Worm (Caenorhabditis elegans) whole organism, L1 larva: Measurements from ENCODE around the gene cwp-1.

Experiments
- C04F5.9 ChIP-seq: sonication (generic microtip); optimal IDR thresholded peaks from 2 replicates; lab custom pipeline; 2016; ENCODE audit warnings: missing genetic modification characterization, missing compliant biosample characterization
- C34B4.2 ChIP-seq: sonication (generic microtip); optimal IDR thresholded peaks from 2 replicates; lab custom pipeline; 2017; ENCODE audit warnings: mild to moderate bottlenecking, missing genetic modification characterization, missing compliant biosample characterization
- Y116A8C.19 ChIP-seq: sonication (generic microtip); optimal IDR thresholded peaks from 2 replicates; lab custom pipeline; 2016; ENCODE audit warnings: missing compliant biosample characterization, missing genetic modification characterization, borderline replicate concordance
- aha-1 ChIP-seq: fragments of 150-350 bp; optimal IDR thresholded peaks from 2 replicates; lab custom pipeline; 2014; ENCODE audit warnings: missing biosample characterization, missing genetic modification characterization
- alr-1 ChIP-seq: fragments of 200-800 bp; sonication (Bioruptor generic); optimal IDR thresholded peaks from 2 replicates; lab custom pipeline; 2018; ENCODE audit warnings: borderline replicate concordance, mild to moderate bottlenecking, missing genetic modification characterization, missing compliant biosample characterization
- ceh-8 ChIP-seq: fragments of 200-800 bp; sonication (Bioruptor generic); optimal IDR thresholded peaks from 2 replicates; lab custom pipeline; 2018; ENCODE audit warnings: mild to moderate bottlenecking, missing genetic modification characterization, moderate library complexity, missing compliant biosample characterization
- ceh-82 ChIP-seq, 3 experiments: fragments of 150-350 bp in 1 of 3; sonication (generic microtip) in 2 of 3; optimal IDR thresholded peaks; 2 replicates each; lab custom pipeline; 2014 to 2017; ENCODE audit warnings: missing biosample characterization in 3 of 3, missing genetic modification characterization in 3 of 3
- ceh-88 ChIP-seq: fragments of 200-800 bp; sonication (Bioruptor generic); IDR thresholded peaks from 2 replicates; pipeline ENCODE4 v1.3.6; 2022; ENCODE audit warnings: missing genetic modification characterization, missing compliant biosample characterization
- ceh-90 ChIP-seq: sonication (generic microtip); optimal IDR thresholded peaks from 2 replicates; lab custom pipeline; 2016; ENCODE audit warnings: missing genetic modification characterization, missing compliant biosample characterization
- ces-1 ChIP-seq: fragments of 150-350 bp; optimal IDR thresholded peaks from 2 replicates; lab custom pipeline; 2014; ENCODE audit warnings: missing biosample characterization, missing genetic modification reagents, missing genetic modification characterization
- dsc-1 ChIP-seq: sonication (generic microtip); optimal IDR thresholded peaks from 2 replicates; lab custom pipeline; 2016; ENCODE audit warnings: mild to moderate bottlenecking, missing genetic modification characterization, missing compliant biosample characterization
- efl-3 ChIP-seq: fragments of 200-800 bp; sonication (Bioruptor generic); optimal IDR thresholded peaks from 2 replicates; lab custom pipeline; 2018; ENCODE audit warnings: mild to moderate bottlenecking, missing genetic modification characterization, missing compliant biosample characterization
- egl-13 ChIP-seq: sonication (generic microtip); optimal IDR thresholded peaks from 2 replicates; lab custom pipeline; 2016; ENCODE audit warnings: missing genotype, missing genetic modification reagents, missing genetic modification characterization, missing compliant biosample characterization
- egl-27 ChIP-seq, 2 experiments: fragments of 150-350 bp in 1 of 2; sonication (generic microtip); optimal IDR thresholded peaks; 3 replicates each; lab custom pipeline; 2017 to 2018; ENCODE audit warnings: missing biosample characterization in 2 of 2, missing genetic modification characterization in 2 of 2, missing genetic modification reagents in 2 of 2
- elt-3 ChIP-seq, 6 experiments: fragments of 150-350 bp in 1 of 6; sonication (generic microtip); optimal IDR thresholded peaks; 2 replicates each; lab custom pipeline; 2017 to 2018; ENCODE audit warnings: missing biosample characterization in 6 of 6, missing genetic modification characterization in 6 of 6, inconsistent platforms in 1 of 6
- fkh-10 ChIP-seq: sonication (generic microtip); optimal IDR thresholded peaks from 2 replicates; lab custom pipeline; 2017; ENCODE audit warnings: missing biosample characterization, missing genetic modification reagents, missing genetic modification characterization
- fkh-8 ChIP-seq: sonication (generic microtip); optimal IDR thresholded peaks from 2 replicates; lab custom pipeline; 2016; ENCODE audit warnings: mild to moderate bottlenecking, missing genetic modification characterization, missing compliant biosample characterization
- grh-1 ChIP-seq: fragments of 200-800 bp; sonication (Bioruptor generic); IDR thresholded peaks from 2 replicates; pipeline ENCODE4 v1.3.6; 2022; ENCODE audit warnings: missing genetic modification reagents, missing genetic modification characterization, missing compliant biosample characterization
- hlh-17 ChIP-seq: fragments of 200-800 bp; sonication (Bioruptor generic); optimal IDR thresholded peaks from 2 replicates; lab custom pipeline; 2018; ENCODE audit warnings: missing genetic modification characterization, mild to moderate bottlenecking, missing compliant biosample characterization, moderate library complexity, borderline replicate concordance
- hlh-4 ChIP-seq: sonication (generic microtip); optimal IDR thresholded peaks from 2 replicates; lab custom pipeline; 2016; ENCODE audit warnings: mild to moderate bottlenecking, missing genetic modification characterization, missing compliant biosample characterization
- hpl-2 ChIP-seq: fragments of 150-350 bp; optimal IDR thresholded peaks from 2 replicates; lab custom pipeline; 2014; ENCODE audit warnings: missing biosample characterization, missing genetic modification reagents, missing genetic modification characterization
- jun-1 ChIP-seq: fragments of 150-350 bp; optimal IDR thresholded peaks from 2 replicates; lab custom pipeline; 2014; ENCODE audit warnings: missing biosample characterization, missing genetic modification reagents, missing genetic modification characterization
- lin-14 ChIP-seq: fragments of 200-800 bp; sonication (Bioruptor generic); optimal IDR thresholded peaks from 2 replicates; lab custom pipeline; 2018; ENCODE audit warnings: mild to moderate bottlenecking, missing genetic modification characterization, moderate library complexity, missing compliant biosample characterization
- lin-15B ChIP-seq: fragments of 150-350 bp; sonication (generic microtip); optimal IDR thresholded peaks from 3 replicates; lab custom pipeline; 2014; ENCODE audit warnings: missing biosample characterization, missing genetic modification characterization
- lin-35 ChIP-seq, 2 experiments: fragments of 150-350 bp; optimal IDR thresholded peaks; 2 replicates each; lab custom pipeline; 2014; ENCODE audit warnings: missing biosample characterization in 2 of 2, missing genetic modification characterization in 2 of 2, missing genetic modification reagents in 2 of 2
- lin-39 ChIP-seq: fragments of 150-350 bp; optimal IDR thresholded peaks from 2 replicates; lab custom pipeline; 2014; ENCODE audit warnings: missing biosample characterization, missing genetic modification reagents, missing genetic modification characterization
- lir-3 ChIP-seq: sonication (generic microtip); optimal IDR thresholded peaks from 2 replicates; lab custom pipeline; 2016; ENCODE audit warnings: mild to moderate bottlenecking, missing genetic modification characterization, moderate library complexity, missing compliant biosample characterization; ENCODE audit not compliant: poor library complexity
- mdl-1 ChIP-seq, 2 experiments: fragments of 150-350 bp; optimal IDR thresholded peaks; 2 replicates each; lab custom pipeline; 2014 to 2017; ENCODE audit warnings: missing biosample characterization in 2 of 2, missing genetic modification characterization in 2 of 2, inconsistent platforms in 1 of 2
- mef-2 ChIP-seq: fragments of 150-350 bp; optimal IDR thresholded peaks from 2 replicates; lab custom pipeline; 2014; ENCODE audit warnings: missing biosample characterization, missing genetic modification characterization
- nhr-12 ChIP-seq: sonication (generic microtip); optimal IDR thresholded peaks from 2 replicates; lab custom pipeline; 2017; ENCODE audit warnings: missing biosample characterization, missing genetic modification characterization
- nhr-20 ChIP-seq: sonication (generic microtip); optimal IDR thresholded peaks from 2 replicates; lab custom pipeline; 2016; ENCODE audit warnings: mild to moderate bottlenecking, missing genetic modification characterization, missing compliant biosample characterization
- nhr-237 ChIP-seq: fragments of 150-350 bp; optimal IDR thresholded peaks from 2 replicates; lab custom pipeline; 2014; ENCODE audit warnings: missing biosample characterization, missing genetic modification characterization
- nhr-47 ChIP-seq: sonication (generic microtip); optimal IDR thresholded peaks from 2 replicates; lab custom pipeline; 2016; ENCODE audit warnings: mild to moderate bottlenecking, missing genetic modification characterization, moderate library complexity, missing compliant biosample characterization
- nhr-71 ChIP-seq: sonication (generic microtip); optimal IDR thresholded peaks from 2 replicates; lab custom pipeline; 2016; ENCODE audit warnings: mild to moderate bottlenecking, missing genetic modification characterization, moderate library complexity, missing compliant biosample characterization
- nhr-77 ChIP-seq: fragments of 150-350 bp; optimal IDR thresholded peaks from 2 replicates; lab custom pipeline; 2014; ENCODE audit warnings: missing biosample characterization, missing genetic modification characterization
- nhr-84 ChIP-seq: sonication (generic microtip); optimal IDR thresholded peaks from 2 replicates; lab custom pipeline; 2017; ENCODE audit warnings: missing biosample characterization, missing genetic modification characterization
- nhr-85 ChIP-seq: sonication (generic microtip); peaks from one replicate; lab custom pipeline; 2016; ENCODE audit warnings: missing genetic modification characterization, inconsistent platforms, missing compliant biosample characterization
- pax-3 ChIP-seq: fragments of 200-800 bp; sonication (Bioruptor generic); optimal IDR thresholded peaks from 2 replicates; lab custom pipeline; 2018; ENCODE audit warnings: mild to moderate bottlenecking, missing genetic modification characterization, moderate library complexity, missing compliant biosample characterization
- pqm-1 ChIP-seq: sonication (generic microtip); optimal IDR thresholded peaks from 3 replicates; lab custom pipeline; 2017; ENCODE audit warnings: missing biosample characterization, missing genetic modification characterization
- skn-1 ChIP-seq: fragments of 150-350 bp; optimal IDR thresholded peaks from 2 replicates; lab custom pipeline; 2014; ENCODE audit warnings: missing biosample characterization, missing genetic modification characterization
- snu-23 ChIP-seq: sonication (generic microtip); optimal IDR thresholded peaks from 2 replicates; lab custom pipeline; 2016; ENCODE audit warnings: missing genetic modification characterization, missing compliant biosample characterization
- sox-4 ChIP-seq: sonication (generic microtip); optimal IDR thresholded peaks from 2 replicates; lab custom pipeline; 2016; ENCODE audit warnings: missing genetic modification characterization, missing compliant biosample characterization
- unc-62 ChIP-seq: fragments of 150-350 bp; optimal IDR thresholded peaks from 2 replicates; lab custom pipeline; 2014; ENCODE audit warnings: missing biosample characterization, missing genetic modification reagents, missing genetic modification characterization
- unc-86 ChIP-seq: sonication (generic microtip); optimal IDR thresholded peaks from 2 replicates; lab custom pipeline; 2016; ENCODE audit warnings: missing genetic modification characterization, missing compliant biosample characterization
- unc-98 ChIP-seq: fragments of 200-800 bp; sonication (Bioruptor generic); IDR thresholded peaks from 2 replicates; pipeline ENCODE4 v1.3.6; 2022; ENCODE audit warnings: missing genetic modification characterization, missing compliant biosample characterization
- vab-15 ChIP-seq: sonication (generic microtip); optimal IDR thresholded peaks from 2 replicates; lab custom pipeline; 2017; ENCODE audit warnings: missing genotype, mild to moderate bottlenecking, missing genetic modification characterization, missing compliant biosample characterization
- xbp-1 ChIP-seq: sonication (generic microtip); optimal IDR thresholded peaks from 2 replicates; lab custom pipeline; 2016; ENCODE audit warnings: missing genetic modification characterization, missing compliant biosample characterization
- zip-4 ChIP-seq: fragments of 200-800 bp; sonication (Bioruptor generic); optimal IDR thresholded peaks from 2 replicates; lab custom pipeline; 2018; ENCODE audit warnings: mild to moderate bottlenecking, missing genetic modification characterization, moderate library complexity, missing compliant biosample characterization
- ztf-11 ChIP-seq, 2 experiments: sonication (generic microtip); optimal IDR thresholded peaks; 2 replicates each; lab custom pipeline; 2016 to 2017; ENCODE audit warnings: missing genetic modification characterization in 2 of 2, missing biosample characterization in 1 of 2, missing compliant biosample characterization in 1 of 2
- ztf-4 ChIP-seq: fragments of 150-350 bp; optimal IDR thresholded peaks from 2 replicates; lab custom pipeline; 2014; ENCODE audit warnings: missing biosample characterization, missing genetic modification characterization

cwp-1 gene

DNA sequence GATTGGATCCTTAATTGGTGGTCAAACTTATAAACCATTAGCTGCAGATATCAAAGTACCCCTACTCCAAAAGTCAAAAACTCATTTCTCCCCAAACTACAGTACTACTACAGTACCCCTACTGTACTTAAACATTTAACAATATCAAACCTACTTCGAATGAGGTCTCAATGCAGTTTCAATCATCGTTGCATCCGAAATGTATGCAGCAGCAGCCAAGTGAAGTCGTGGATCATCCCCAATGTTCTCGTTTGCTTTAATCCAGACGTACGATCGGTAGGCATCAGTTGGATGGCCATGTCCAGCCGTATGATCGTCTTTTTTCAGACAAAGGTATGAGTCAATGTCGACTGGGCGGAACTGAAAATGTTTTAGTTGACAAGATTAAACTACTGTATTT, 16.5 kb upstream of the cwp-1 start:
- TF ChIP-seq mef-2 (tag; lab: Kevin White, UChicago) (no peak), ceh-88 (no peak), nhr-85 (no peak), ztf-4 (tag; lab: Kevin White, UChicago) (no peak), nhr-77 (no peak), hpl-2 (GFP tag; lab: Kevin White, UChicago) (no peak), ceh-90 (no peak), nhr-237 (tag; lab: Kevin White, UChicago) (no peak), elt-3 (tag; optimal IDR thresholded peaks at IDR 0.05; lab: Kevin White, UChicago) (no peak), lin-39 (tag; lab: Kevin White, UChicago) (no peak), lin-14 (GFP tag; lab: Kevin White, UChicago) (no peak), skn-1 (tag; lab: Kevin White, UChicago) (no peak), lin-15B (tag; lab: Kevin White, UChicago) (no peak), ces-1 (GFP tag; lab: Kevin White, UChicago) (no peak), fkh-10 (GFP tag; lab: Kevin White, UChicago) (no peak), grh-1 (GFP tag; lab: Robert Waterston, UW) (no peak), Y116A8C.19 (no peak)

DNA sequence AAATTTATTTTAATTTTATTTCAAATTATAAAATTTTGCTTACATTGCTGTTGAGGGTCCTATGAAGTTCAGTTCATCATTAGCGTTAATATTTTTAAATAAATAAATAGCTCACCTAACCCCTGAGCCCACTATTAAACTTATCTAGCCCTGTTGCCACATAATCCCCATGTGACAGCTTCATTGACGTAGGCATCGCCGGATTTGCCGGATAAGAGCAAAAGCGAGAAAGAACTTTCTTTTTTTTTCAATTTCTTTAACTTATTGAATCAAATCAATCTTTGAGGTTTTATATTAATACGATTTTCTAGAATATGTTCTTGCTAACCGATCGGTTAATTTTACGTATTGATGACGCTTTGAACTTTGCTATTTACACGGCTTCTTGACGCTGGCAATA, 10.9 kb upstream of the cwp-1 start:
- TF ChIP-seq fkh-8 (tag; lab: Kevin White, UChicago): peak; percentile 28
- TF ChIP-seq ztf-4 (tag; lab: Kevin White, UChicago): no peak
- TF ChIP-seq lin-35 (GFP tag; optimal IDR thresholded peaks at IDR 0.05; lab: Kevin White, UChicago): no peak
- TF ChIP-seq skn-1 (tag; lab: Kevin White, UChicago): no peak
- no peak for TF ChIP-seq lin-39 (tag; lab: Kevin White, UChicago)
- no peak for TF ChIP-seq unc-98 (GFP tag; lab: Robert Waterston, UW)
- TF ChIP-seq sox-4 (tag; lab: Kevin White, UChicago): no peak
- TF ChIP-seq pax-3 (tag; lab: Kevin White, UChicago): no peak
- TF ChIP-seq dsc-1: peak; percentile 68
- TF ChIP-seq nhr-47: peak; percentile 9
- TF ChIP-seq nhr-71 (tag; lab: Kevin White, UChicago): peak; percentile 13
- no peak for TF ChIP-seq unc-62
- TF ChIP-seq C04F5.9 (tag; lab: Kevin White, UChicago): no peak
- TF ChIP-seq efl-3 (GFP tag; lab: Kevin White, UChicago): no peak
- no peak for TF ChIP-seq zip-4
- TF ChIP-seq hlh-17 (GFP tag; lab: Kevin White, UChicago): no peak
- TF ChIP-seq egl-13 (tag; lab: Kevin White, UChicago): peak; percentile 55
- TF ChIP-seq mdl-1 (tag; optimal IDR thresholded peaks at IDR 0.05; lab: Kevin White, UChicago): no peak
- no peak for TF ChIP-seq C34B4.2
- TF ChIP-seq ztf-11 (tag; optimal IDR thresholded peaks at IDR 0.05; lab: Kevin White, UChicago): no peak
- TF ChIP-seq pqm-1 (tag; lab: Kevin White, UChicago): no peak
- no peak for TF ChIP-seq nhr-237 (tag; lab: Kevin White, UChicago)
- TF ChIP-seq hlh-4: no peak
- no peak for TF ChIP-seq nhr-77
- TF ChIP-seq nhr-20 (tag; lab: Kevin White, UChicago): no peak
- TF ChIP-seq jun-1 (tag; lab: Kevin White, UChicago): no peak
- TF ChIP-seq ceh-82 (tag; optimal IDR thresholded peaks at IDR 0.05; lab: Kevin White, UChicago): no peak
- no peak for TF ChIP-seq aha-1 (tag; lab: Kevin White, UChicago)
- no peak for TF ChIP-seq ces-1 (GFP tag; lab: Kevin White, UChicago)
- TF ChIP-seq egl-27 (tag; optimal IDR thresholded peaks at IDR 0.05; lab: Kevin White, UChicago): no peak
- TF ChIP-seq grh-1 (GFP tag; lab: Robert Waterston, UW): no peak
- no peak for TF ChIP-seq ceh-8 (GFP tag; lab: Kevin White, UChicago)
- TF ChIP-seq vab-15: no peak
- TF ChIP-seq snu-23 (GFP tag; lab: Kevin White, UChicago): no peak
- no peak for TF ChIP-seq nhr-12 (tag; lab: Kevin White, UChicago)
- no peak for TF ChIP-seq xbp-1
- no peak for TF ChIP-seq alr-1
- no peak for TF ChIP-seq nhr-84 (tag; lab: Kevin White, UChicago)
- TF ChIP-seq mef-2 (tag; lab: Kevin White, UChicago): no peak
- no peak for TF ChIP-seq ceh-90
- TF ChIP-seq unc-86 (tag; lab: Kevin White, UChicago): no peak
- TF ChIP-seq lir-3 (tag; lab: Kevin White, UChicago): no peak
